Fruit fly (Drosophila melanogaster) whole organism, embryonic: Measurements from ENCODE around the gene CG15922.
A peak's percentile ranks its signal among the peaks of the same experiment; 100 is the strongest.

ENCODE experiments used
- B-H2 ChIP-seq: fragments of 200-800 bp; sonication (Bioruptor generic); optimal IDR thresholded peaks from 2 replicates; lab custom pipeline; 2018; ENCODE audit warnings: missing biosample characterization, mild to moderate bottlenecking, missing genetic modification characterization
- BEAF-32 ChIP-seq: fragments of 200-800 bp; sonication (Bioruptor generic); optimal IDR thresholded peaks from 3 replicates; lab custom pipeline; 2017; ENCODE audit warnings: missing biosample characterization, missing genetic modification characterization, mild to moderate bottlenecking, moderate library complexity, missing genetic modification reagents
- CG10274 ChIP-seq: fragments of 200-800 bp; sonication (Bioruptor generic); optimal IDR thresholded peaks from 3 replicates; lab custom pipeline; 2017; ENCODE audit warnings: missing biosample characterization, mild to moderate bottlenecking, missing genetic modification characterization
- CG10321 ChIP-seq: fragments of 200-800 bp; sonication (Bioruptor generic); IDR thresholded peaks from 2 replicates; pipeline ENCODE4 v1.3.6; 2022; ENCODE audit warnings: missing biosample characterization, missing genetic modification characterization
- CG10366 ChIP-seq: fragments of 200-800 bp; sonication (Bioruptor generic); IDR thresholded peaks from 2 replicates; pipeline ENCODE4 v1.3.6; 2022; ENCODE audit warnings: missing biosample characterization, missing genetic modification characterization
- CG11504 ChIP-seq: fragments of 200-800 bp; sonication (Bioruptor generic); optimal IDR thresholded peaks from 3 replicates; lab custom pipeline; 2019; ENCODE audit warnings: missing biosample characterization, mild to moderate bottlenecking, missing genetic modification characterization, moderate library complexity
- CG12155 ChIP-seq: fragments of 200-800 bp; sonication (Bioruptor generic); optimal IDR thresholded peaks from 3 replicates; lab custom pipeline; 2016; ENCODE audit warnings: missing biosample characterization, missing genetic modification characterization
- CG12391 ChIP-seq: fragments of 200-800 bp; sonication (Bioruptor generic); optimal IDR thresholded peaks from 3 replicates; lab custom pipeline; 2018; ENCODE audit warnings: missing biosample characterization, mild to moderate bottlenecking, missing genetic modification characterization, moderate library complexity
- CG12769 ChIP-seq: fragments of 200-800 bp; sonication (Bioruptor generic); optimal IDR thresholded peaks from 2 replicates; lab custom pipeline; 2019; ENCODE audit warnings: missing biosample characterization, mild to moderate bottlenecking, missing genetic modification characterization, moderate library complexity
- CG13296 ChIP-seq: fragments of 200-800 bp; sonication (Bioruptor generic); optimal IDR thresholded peaks from 3 replicates; lab custom pipeline; 2018; ENCODE audit warnings: missing biosample characterization, mild to moderate bottlenecking, missing genetic modification characterization
- CG14441 ChIP-seq: fragments of 200-800 bp; sonication (Bioruptor generic); IDR thresholded peaks from 2 replicates; pipeline ENCODE4 v1.3.6; 2022; ENCODE audit warnings: missing biosample characterization, missing genetic modification characterization
- CG17912 ChIP-seq: fragments of 200-800 bp; sonication (Bioruptor generic); optimal IDR thresholded peaks from 2 replicates; lab custom pipeline; 2018; ENCODE audit warnings: missing biosample characterization, mild to moderate bottlenecking, missing genetic modification characterization
- CG18599 ChIP-seq: fragments of 200-800 bp; sonication (Bioruptor generic); optimal IDR thresholded peaks from 3 replicates; lab custom pipeline; 2017; ENCODE audit warnings: missing biosample characterization, missing genetic modification characterization, mild to moderate bottlenecking, moderate library complexity, missing genetic modification reagents
- CG18764 ChIP-seq: fragments of 200-800 bp; sonication (Bioruptor generic); optimal IDR thresholded peaks from 3 replicates; lab custom pipeline; 2016; ENCODE audit warnings: missing biosample characterization, missing genetic modification characterization
- CG2875 ChIP-seq: fragments of 200-800 bp; sonication (Bioruptor generic); optimal IDR thresholded peaks from 2 replicates; lab custom pipeline; 2017; ENCODE audit warnings: missing biosample characterization, mild to moderate bottlenecking, missing genetic modification characterization, missing genetic modification reagents
- CG2889 ChIP-seq: fragments of 200-800 bp; sonication (Bioruptor generic); IDR thresholded peaks from 3 replicates; pipeline ENCODE4 v1.3.6; 2022; ENCODE audit warnings: missing biosample characterization, missing genetic modification characterization
- CG30431 ChIP-seq: fragments of 200-800 bp; sonication (Bioruptor generic); optimal IDR thresholded peaks from 2 replicates; lab custom pipeline; 2017; ENCODE audit warnings: missing biosample characterization, missing genetic modification characterization
- CG33557 ChIP-seq: fragments of 200-800 bp; sonication (Bioruptor generic); optimal IDR thresholded peaks from 2 replicates; lab custom pipeline; 2019; ENCODE audit warnings: missing biosample characterization, mild to moderate bottlenecking, missing genetic modification characterization, moderate library complexity
- CG4854 ChIP-seq: fragments of 200-800 bp; sonication (Bioruptor generic); optimal IDR thresholded peaks from 2 replicates; lab custom pipeline; 2016; ENCODE audit warnings: missing biosample characterization, missing genetic modification characterization, inconsistent platforms
- CG6175 ChIP-seq: fragments of 200-800 bp; sonication (Bioruptor generic); IDR thresholded peaks from 3 replicates; pipeline ENCODE4 v1.3.6; 2022; ENCODE audit warnings: missing biosample characterization, missing genetic modification characterization
- CG7963 ChIP-seq: fragments of 200-800 bp; sonication (Bioruptor generic); IDR thresholded peaks from 3 replicates; pipeline ENCODE4 v1.3.6; 2022; ENCODE audit warnings: missing biosample characterization, missing genetic modification characterization; ENCODE audit not compliant: partially characterized antibody
- CG8478 ChIP-seq: fragments of >200 bp; optimal IDR thresholded peaks from 2 replicates; lab custom pipeline; 2018
- CG9609 ChIP-seq: fragments of 200-800 bp; sonication (Bioruptor generic); optimal IDR thresholded peaks from 3 replicates; lab custom pipeline; 2016; ENCODE audit warnings: missing biosample characterization, missing genetic modification characterization
- CG9797 ChIP-seq: fragments of 200-800 bp; sonication (Bioruptor generic); optimal IDR thresholded peaks from 3 replicates; lab custom pipeline; 2018; ENCODE audit warnings: missing biosample characterization, mild to moderate bottlenecking, missing genetic modification characterization
- CG9876 ChIP-seq: fragments of 200-800 bp; sonication (Bioruptor generic); optimal IDR thresholded peaks from 2 replicates; lab custom pipeline; 2016; ENCODE audit warnings: missing biosample characterization, missing genetic modification characterization
- Chrac-16 ChIP-seq: fragments of 200-800 bp; sonication (Bioruptor generic); optimal IDR thresholded peaks from 3 replicates; lab custom pipeline; 2016; ENCODE audit warnings: missing biosample characterization, missing genetic modification characterization
- D19B ChIP-seq: fragments of 200-800 bp; sonication (Bioruptor generic); optimal IDR thresholded peaks from 2 replicates; lab custom pipeline; 2017; ENCODE audit warnings: missing biosample characterization, mild to moderate bottlenecking, missing genetic modification characterization
- E2f2 ChIP-seq: fragments of 200-800 bp; sonication (Bioruptor generic); IDR thresholded peaks from 2 replicates; pipeline ENCODE4 v1.3.6; 2022; ENCODE audit warnings: missing biosample characterization, missing genetic modification characterization
- ERR ChIP-seq: fragments of 200-800 bp; sonication (Bioruptor generic); optimal IDR thresholded peaks from 2 replicates; lab custom pipeline; 2016; ENCODE audit warnings: missing biosample characterization, missing genetic modification characterization
- Fer1 ChIP-seq: fragments of 200-800 bp; sonication (Bioruptor generic); optimal IDR thresholded peaks from 2 replicates; lab custom pipeline; 2017; ENCODE audit warnings: missing biosample characterization, mild to moderate bottlenecking, missing genetic modification characterization
- HLH54F ChIP-seq: fragments of 200-800 bp; sonication (Bioruptor generic); optimal IDR thresholded peaks from 3 replicates; lab custom pipeline; 2016; ENCODE audit warnings: missing biosample characterization, missing genetic modification characterization
- Hmr ChIP-seq: fragments of 200-800 bp; sonication (Bioruptor generic); optimal IDR thresholded peaks from 3 replicates; lab custom pipeline; 2017; ENCODE audit warnings: mild to moderate bottlenecking, missing biosample characterization, missing genetic modification reagents, missing genetic modification characterization
- Hr51 ChIP-seq, 2 experiments: fragments of 200-800 bp; sonication (Bioruptor generic); optimal IDR thresholded peaks; 2 replicates in 1 of 2; 3 replicates in 1 of 2; lab custom pipeline; 2016 to 2018; ENCODE audit warnings: missing biosample characterization in 2 of 2, missing genetic modification characterization in 2 of 2, mild to moderate bottlenecking in 1 of 2, moderate library complexity in 1 of 2
- Meics ChIP-seq: fragments of 200-800 bp; sonication (Bioruptor generic); optimal IDR thresholded peaks from 2 replicates; lab custom pipeline; 2017; ENCODE audit warnings: missing biosample characterization, mild to moderate bottlenecking, missing genetic modification characterization
- Myb ChIP-seq: fragments of 200-800 bp; sonication (Bioruptor generic); optimal IDR thresholded peaks from 2 replicates; lab custom pipeline; 2016; ENCODE audit warnings: missing biosample characterization, missing genetic modification characterization
- NfI ChIP-seq: fragments of 200-800 bp; sonication (Bioruptor generic); optimal IDR thresholded peaks from 3 replicates; lab custom pipeline; 2018; ENCODE audit warnings: missing biosample characterization, mild to moderate bottlenecking, missing genetic modification characterization, moderate library complexity
- Opbp ChIP-seq: fragments of 200-800 bp; sonication (Bioruptor generic); IDR thresholded peaks from 3 replicates; pipeline ENCODE4 v1.3.6; 2022; ENCODE audit warnings: missing biosample characterization, missing genetic modification characterization; ENCODE audit not compliant: partially characterized antibody
- Sox100B ChIP-seq: fragments of 200-800 bp; sonication (Bioruptor generic); optimal IDR thresholded peaks from 3 replicates; lab custom pipeline; 2018; ENCODE audit warnings: missing biosample characterization, mild to moderate bottlenecking, missing genetic modification characterization
- bcd ChIP-seq: fragments of 200-800 bp; sonication (Bioruptor generic); optimal IDR thresholded peaks from 2 replicates; lab custom pipeline; 2017; ENCODE audit warnings: missing biosample characterization, mild to moderate bottlenecking, missing genetic modification characterization
- cad ChIP-seq: fragments of >200 bp; optimal IDR thresholded peaks from 2 replicates; lab custom pipeline; 2017; ENCODE audit warnings: missing biosample characterization, missing genetic modification characterization
- caup ChIP-seq: fragments of 200-800 bp; sonication (Bioruptor generic); optimal IDR thresholded peaks from 3 replicates; lab custom pipeline; 2017; ENCODE audit warnings: missing biosample characterization, mild to moderate bottlenecking, missing genetic modification characterization, moderate library complexity; ENCODE audit not compliant: severe bottlenecking
- gce ChIP-seq: fragments of 200-800 bp; sonication (Bioruptor generic); IDR thresholded peaks from 3 replicates; pipeline ENCODE4 v1.3.6; 2022; ENCODE audit warnings: missing biosample characterization, missing genetic modification characterization
- gcm ChIP-seq: fragments of 200-800 bp; sonication (Bioruptor generic); optimal IDR thresholded peaks from 2 replicates; lab custom pipeline; 2019; ENCODE audit warnings: missing biosample characterization, mild to moderate bottlenecking, missing genetic modification characterization, moderate library complexity
- gsb-n ChIP-seq: fragments of 200-800 bp; sonication (Bioruptor generic); optimal IDR thresholded peaks from 3 replicates; lab custom pipeline; 2018; ENCODE audit warnings: missing biosample characterization, mild to moderate bottlenecking, missing genetic modification characterization
- kah ChIP-seq: fragments of 200-800 bp; sonication (Bioruptor generic); optimal IDR thresholded peaks from 2 replicates; lab custom pipeline; 2018; ENCODE audit warnings: missing biosample characterization, mild to moderate bottlenecking, missing genetic modification characterization
- mld ChIP-seq: fragments of 200-800 bp; sonication (Bioruptor generic); IDR thresholded peaks from 3 replicates; pipeline ENCODE4 v1.3.6; 2022; ENCODE audit warnings: missing biosample characterization, missing genetic modification characterization; ENCODE audit not compliant: partially characterized antibody
- pho ChIP-seq: fragments of 200-800 bp; sonication (Bioruptor generic); optimal IDR thresholded peaks from 2 replicates; lab custom pipeline; 2016; ENCODE audit warnings: missing biosample characterization, missing genetic modification characterization
- run ChIP-seq: fragments of 200-800 bp; sonication (Bioruptor generic); optimal IDR thresholded peaks from 3 replicates; lab custom pipeline; 2018; ENCODE audit warnings: missing biosample characterization, mild to moderate bottlenecking, missing genetic modification characterization
- slbo ChIP-seq: fragments of 200-800 bp; sonication (Bioruptor generic); IDR thresholded peaks from 2 replicates; pipeline ENCODE4 v1.3.6; 2022; ENCODE audit warnings: missing biosample characterization, missing genetic modification characterization
- tgo ChIP-seq: fragments of 200-800 bp; sonication (Bioruptor generic); IDR thresholded peaks from 3 replicates; pipeline ENCODE4 v1.3.6; 2022; ENCODE audit warnings: missing biosample characterization, missing genetic modification characterization

The CG15922 gene

DNA sequence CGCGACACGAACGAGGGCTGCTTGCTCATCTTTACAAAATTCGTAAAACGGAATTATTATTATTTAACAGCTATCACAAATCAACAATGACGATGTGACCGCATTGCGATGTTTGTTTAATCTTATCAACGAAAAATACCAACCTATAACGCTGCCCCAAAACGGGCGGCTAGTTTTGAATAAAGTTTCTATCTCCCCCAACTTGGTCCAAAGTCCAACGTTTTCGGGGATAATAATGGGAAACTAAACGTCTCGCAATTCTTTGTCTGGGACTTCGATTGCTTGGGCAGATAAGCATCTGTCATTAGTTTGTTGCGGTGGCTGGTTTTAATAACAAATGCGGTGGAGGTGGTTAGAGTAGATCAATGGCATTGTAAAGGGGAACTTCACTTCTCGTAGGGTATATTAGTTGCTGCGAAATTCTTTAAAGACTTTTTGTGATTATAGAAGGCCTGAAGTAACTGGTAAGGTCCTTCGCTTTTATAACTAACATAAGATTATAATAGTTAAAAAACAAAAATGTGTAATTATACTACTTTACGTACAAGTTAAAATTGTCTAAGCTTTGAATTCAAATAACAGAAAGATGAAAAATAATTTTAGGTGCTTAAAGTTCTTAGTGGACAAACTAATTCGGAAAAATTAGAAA, at the start of gene CG15922 (continued):
- no peak for TF ChIP-seq CG30431 (GFP tag; lab: Kevin White, UChicago)
- no peak for TF ChIP-seq mld (GFP tag; lab: Robert Waterston, UW)
- TF ChIP-seq Sox100B (GFP tag; lab: Kevin White, UChicago) = peak; percentile 41
- no peak for TF ChIP-seq CG10321 (GFP tag; lab: Robert Waterston, UW)
- TF ChIP-seq CG13296 (GFP tag; lab: Kevin White, UChicago) = peak; percentile 2
- TF ChIP-seq D19B (GFP tag; lab: Kevin White, UChicago) = peak; percentile 67
- peak; percentile 20 for TF ChIP-seq BEAF-32
- TF ChIP-seq pho (GFP tag; lab: Kevin White, UChicago) = no peak
- TF ChIP-seq gcm (GFP tag; lab: Kevin White, UChicago) = no peak
- TF ChIP-seq bcd (GFP tag; lab: Kevin White, UChicago) = peak; percentile 32
- TF ChIP-seq slbo (GFP tag; lab: Robert Waterston, UW) = peak; percentile 58
- TF ChIP-seq E2f2 = peak; percentile 86
- no peak for TF ChIP-seq CG18764
- TF ChIP-seq run (tag; lab: Kevin White, UChicago) = no peak
- TF ChIP-seq NfI (GFP tag; lab: Kevin White, UChicago) = peak; percentile 12
- TF ChIP-seq Fer1 (GFP tag; lab: Kevin White, UChicago) = no peak
- TF ChIP-seq gce (GFP tag; lab: Robert Waterston, UW) = no peak
- peak in 1 of 2 experiments; percentile 16 for TF ChIP-seq Hr51 (GFP tag; optimal IDR thresholded peaks at IDR 0.05; lab: Kevin White, UChicago)
- TF ChIP-seq Hmr (GFP tag; lab: Kevin White, UChicago) = peak; percentile 13
- TF ChIP-seq CG11504 (tag; lab: Kevin White, UChicago) = peak; percentile 59
- TF ChIP-seq CG9876 (GFP tag; lab: Kevin White, UChicago) = no peak
- no peak for TF ChIP-seq CG17912 (GFP tag; lab: Kevin White, UChicago)
- TF ChIP-seq gsb-n (tag; lab: Kevin White, UChicago) = no peak
- peak; percentile 1 for TF ChIP-seq CG12155
- TF ChIP-seq CG12769 = peak; percentile 12
- peak; percentile 0 for TF ChIP-seq CG18599
- peak; percentile 21 for TF ChIP-seq CG12391 (tag; lab: Kevin White, UChicago)
- TF ChIP-seq CG4854 (GFP tag; lab: Kevin White, UChicago) = no peak
- no peak for TF ChIP-seq CG9609 (GFP tag; lab: Kevin White, UChicago)
- no peak for TF ChIP-seq CG10274 (GFP tag; lab: Kevin White, UChicago)
- TF ChIP-seq Opbp = no peak
- peak; percentile 3 for TF ChIP-seq Myb (GFP tag; lab: Kevin White, UChicago)
- no peak for TF ChIP-seq ERR
- no peak for TF ChIP-seq CG33557 (GFP tag; lab: Kevin White, UChicago)
- no peak for TF ChIP-seq caup (GFP tag; lab: Kevin White, UChicago)
- no peak for TF ChIP-seq CG7963 (GFP tag; lab: Robert Waterston, UW)
- no peak for TF ChIP-seq cad (GFP tag; lab: Kevin White, UChicago)
- no peak for TF ChIP-seq CG8478
- TF ChIP-seq CG9797 = peak; percentile 65
- no peak for TF ChIP-seq tgo (GFP tag; lab: Robert Waterston, UW)
- TF ChIP-seq CG6175 (GFP tag; lab: Robert Waterston, UW) = no peak
- no peak for TF ChIP-seq B-H2 (GFP tag; lab: Kevin White, UChicago)
- TF ChIP-seq CG10366 (GFP tag; lab: Robert Waterston, UW) = no peak
- peak; percentile 9 for TF ChIP-seq HLH54F (GFP tag; lab: Kevin White, UChicago)
- no peak for TF ChIP-seq kah (GFP tag; lab: Kevin White, UChicago)
- TF ChIP-seq CG14441 (GFP tag; lab: Robert Waterston, UW) = peak; percentile 34; the same call in 1 of the 2 replicates
- TF ChIP-seq Chrac-16 (GFP tag; lab: Kevin White, UChicago) = no peak
- no peak for TF ChIP-seq CG2875 (GFP tag; lab: Kevin White, UChicago)
- peak; percentile 11; the same call in 1 of the 3 replicates for TF ChIP-seq CG2889
- peak; percentile 28 for TF ChIP-seq Meics (GFP tag; lab: Kevin White, UChicago)
